Worm (Caenorhabditis elegans) whole organism, midembryonic: ENCODE data around the gene F47B10.9.

ENCODE experiments used
- T22C8.4 ChIP-seq: fragments of 200-800 bp; sonication (Bioruptor generic); IDR thresholded peaks from 2 replicates; pipeline ENCODE4 v1.3.6; 2022; ENCODE audit warnings: missing genetic modification characterization, missing compliant biosample characterization
- flt-1 ChIP-seq: fragments of 200-800 bp; sonication (Bioruptor generic); IDR thresholded peaks from 2 replicates; pipeline ENCODE4 v1.3.6; 2022; ENCODE audit warnings: missing genetic modification characterization, missing compliant biosample characterization
- tab-1 ChIP-seq: fragments of 200-800 bp; sonication (Bioruptor generic); IDR thresholded peaks from 2 replicates; pipeline ENCODE4 v1.3.6; 2022; ENCODE audit warnings: missing genetic modification characterization, missing compliant biosample characterization
- ztf-23 ChIP-seq: fragments of 200-800 bp; sonication (Bioruptor generic); IDR thresholded peaks from 2 replicates; pipeline ENCODE4 v1.3.6; 2022; ENCODE audit warnings: missing genetic modification reagents, missing genetic modification characterization, missing compliant biosample characterization
- ztf-29 ChIP-seq: fragments of 200-800 bp; sonication (Bioruptor generic); IDR thresholded peaks from 2 replicates; pipeline ENCODE4 v1.3.6; 2022; ENCODE audit warnings: missing genetic modification reagents, missing genetic modification characterization, missing compliant biosample characterization

- TF ChIP-seq T22C8.4 (GFP tag; lab: Robert Waterston, UW): no peak
- no peak for TF ChIP-seq ztf-29 (GFP tag; lab: Robert Waterston, UW)
- TF ChIP-seq tab-1 (GFP tag; lab: Robert Waterston, UW): no peak
- TF ChIP-seq ztf-23 (GFP tag; lab: Robert Waterston, UW): no peak
- TF ChIP-seq flt-1: no peak
These were observed 27.4 kb upstream of the F47B10.9 start, which contains the start of gene pho-7 for ce11 chrX:10941255-10941654.
